Fruit fly (Drosophila melanogaster): ENCODE data around the gene mRpL36.

- no peak for TF ChIP-seq CG13204 (GFP tag; optimal IDR thresholded peaks at IDR 0.05)
- TF ChIP-seq Pif1B (GFP tag; optimal IDR thresholded peaks at IDR 0.05): no peak
- no peak for TF ChIP-seq rn (GFP tag; IDR thresholded peaks at IDR 0.05)
These were observed 16.0 kb downstream of the mRpL36 start, which contains the start of gene fan for dm6 chr3L:8108886-8109285.
